Worm (Caenorhabditis elegans) whole organism, L4 larva: ENCODE data around the gene fbxc-43.

ENCODE experiments used
- F37D6.2 ChIP-seq: sonication (generic microtip); optimal IDR thresholded peaks from 2 replicates; lab custom pipeline; 2016; ENCODE audit warnings: mild to moderate bottlenecking, missing genetic modification characterization, missing compliant biosample characterization
- ZK546.5 ChIP-seq, 2 experiments: sonication (generic microtip); optimal IDR thresholded peaks; 2 replicates each; lab custom pipeline; 2017; ENCODE audit warnings: missing biosample characterization in 2 of 2, missing genetic modification characterization in 2 of 2
- aly-2 ChIP-seq: sonication (generic microtip); optimal IDR thresholded peaks from 2 replicates; lab custom pipeline; 2018; ENCODE audit warnings: missing biosample characterization, missing genetic modification characterization
- ceh-28 ChIP-seq: fragments of 150-350 bp; optimal IDR thresholded peaks from 2 replicates; lab custom pipeline; 2014; ENCODE audit warnings: missing biosample characterization, missing genetic modification reagents, missing genetic modification characterization
- fkh-10 ChIP-seq: fragments of 150-350 bp; optimal IDR thresholded peaks from 2 replicates; lab custom pipeline; 2014; ENCODE audit warnings: missing biosample characterization, missing genetic modification reagents, missing genetic modification characterization
- lin-29 ChIP-seq: fragments of 200-800 bp; sonication (Bioruptor generic); IDR thresholded peaks from 2 replicates; pipeline ENCODE4 v1.3.6; 2022; ENCODE audit warnings: missing genetic modification reagents, missing genetic modification characterization, missing compliant biosample characterization
- nhr-25 ChIP-seq: sonication (generic microtip); optimal IDR thresholded peaks from 2 replicates; lab custom pipeline; 2017; ENCODE audit warnings: missing genetic modification characterization, mild to moderate bottlenecking, missing compliant biosample characterization, antibody characterized with exemption, moderate library complexity, borderline replicate concordance; ENCODE audit not compliant: insufficient read depth
- nhr-28 ChIP-seq: fragments of 150-350 bp; optimal IDR thresholded peaks from 2 replicates; lab custom pipeline; 2014; ENCODE audit warnings: missing biosample characterization, missing genetic modification characterization
- nhr-77 ChIP-seq: fragments of 150-350 bp; optimal IDR thresholded peaks from 2 replicates; lab custom pipeline; 2014; ENCODE audit warnings: missing biosample characterization, missing genetic modification characterization
- set-16 ChIP-seq: fragments of 200-800 bp; sonication (Bioruptor generic); IDR thresholded peaks from 2 replicates; pipeline ENCODE4 v1.3.6; 2022; ENCODE audit warnings: missing genetic modification reagents, missing genetic modification characterization, missing compliant biosample characterization
- ztf-11 ChIP-seq: fragments of 150-350 bp; optimal IDR thresholded peaks from 2 replicates; lab custom pipeline; 2014; ENCODE audit warnings: missing biosample characterization, missing genetic modification characterization

DNA sequence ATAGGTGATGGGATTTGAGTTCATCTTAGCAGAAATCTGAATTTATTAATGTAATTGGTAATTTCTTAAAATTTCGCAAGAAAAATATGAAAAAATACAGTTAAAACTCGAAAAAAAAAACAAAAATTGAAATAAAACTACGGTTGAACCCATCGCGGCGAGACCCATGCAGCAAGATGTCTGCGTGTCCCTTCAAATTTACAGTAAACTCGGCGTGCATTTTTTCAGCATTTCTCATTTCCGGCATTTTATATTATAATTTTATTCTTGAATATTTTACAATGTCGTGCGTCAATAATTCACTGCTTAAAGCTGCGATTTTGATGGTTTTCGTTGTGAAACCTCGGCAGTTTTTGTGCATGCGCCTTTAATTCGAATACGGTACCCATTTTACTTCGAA is at the start of gene fbxc-43:
- TF ChIP-seq nhr-25 (tag; lab: Kevin White, UChicago) (no peak), fkh-10 (GFP tag; lab: Kevin White, UChicago) (no peak), F37D6.2 (tag; lab: Kevin White, UChicago) (no peak), set-16 (GFP tag; lab: Robert Waterston, UW) (no peak), ceh-28 (tag; lab: Kevin White, UChicago) (no peak), ZK546.5 (tag; optimal IDR thresholded peaks at IDR 0.05; lab: Kevin White, UChicago) (no peak), nhr-28 (tag; lab: Kevin White, UChicago) (no peak), lin-29 (no peak), aly-2 (no peak), nhr-77 (tag; lab: Kevin White, UChicago) (no peak), ztf-11 (tag; lab: Kevin White, UChicago) (no peak)
